Fruit fly (Drosophila melanogaster): ENCODE data around the gene CG11811.

dm6 chr3L:10704482-10704993, 13.7 kb downstream of the CG11811 start:
- TF ChIP-seq CG8478 (optimal IDR thresholded peaks at IDR 0.05) (no peak), CTCF (optimal IDR thresholded peaks at IDR 0.05) (no peak)

All from S2 (cell line).